Fruit fly (Drosophila melanogaster) whole organism, wandering third instar larva: ENCODE data around the gene CG31100.

Experiments used
- Abd-B ChIP-seq: fragments of >200 bp; optimal IDR thresholded peaks from 2 replicates; lab custom pipeline; 2017; ENCODE audit warnings: missing biosample characterization, missing genetic modification characterization
- CG32264 ChIP-seq: fragments of 200-800 bp; sonication (Bioruptor generic); optimal IDR thresholded peaks from 2 replicates; lab custom pipeline; 2016; ENCODE audit warnings: missing biosample characterization, missing genetic modification characterization
- CG9705 ChIP-seq: fragments of 200-800 bp; sonication (Bioruptor generic); optimal IDR thresholded peaks from 2 replicates; lab custom pipeline; 2018; ENCODE audit warnings: missing biosample characterization, mild to moderate bottlenecking, missing genetic modification characterization
- CrebA ChIP-seq: fragments of 200-800 bp; sonication (Bioruptor generic); optimal IDR thresholded peaks from 2 replicates; lab custom pipeline; 2016; ENCODE audit warnings: missing biosample characterization, mild to moderate bottlenecking, missing genetic modification characterization, borderline replicate concordance
- Dfd ChIP-seq: fragments of >200 bp; optimal IDR thresholded peaks from 2 replicates; lab custom pipeline; 2017; ENCODE audit warnings: missing biosample characterization, missing genetic modification characterization
- Dif ChIP-seq: fragments of 200-275, 200-300 bp; sonication (Bioruptor generic); optimal IDR thresholded peaks from 2 replicates; lab custom pipeline; 2018; ENCODE audit warnings: missing biosample characterization, missing genetic modification characterization; ENCODE audit not compliant: partially characterized antibody
- GATAd ChIP-seq: sonication (Bioruptor generic); optimal IDR thresholded peaks from 2 replicates; lab custom pipeline; 2016; ENCODE audit warnings: missing biosample characterization, missing genetic modification characterization
- HLH106 ChIP-seq: fragments of 200-800 bp; optimal IDR thresholded peaks from 3 replicates; lab custom pipeline; 2019; ENCODE audit warnings: missing biosample characterization, mild to moderate bottlenecking, missing genetic modification characterization, moderate library complexity
- Hnf4 ChIP-seq: fragments of 200-800 bp; sonication (Bioruptor generic); optimal IDR thresholded peaks from 2 replicates; lab custom pipeline; 2016; ENCODE audit warnings: missing biosample characterization, mild to moderate bottlenecking, missing genetic modification characterization
- Hr78 ChIP-seq: fragments of >200 bp; optimal IDR thresholded peaks from 2 replicates; lab custom pipeline; 2017; ENCODE audit warnings: missing biosample characterization, missing genetic modification characterization
- Hr83 ChIP-seq: fragments of 200-300 bp; sonication (Bioruptor generic); optimal IDR thresholded peaks from 2 replicates; lab custom pipeline; 2016; ENCODE audit warnings: missing biosample characterization, mild to moderate bottlenecking, missing genetic modification characterization, moderate library complexity; ENCODE audit not compliant: poor library complexity, severe bottlenecking
- Jra ChIP-seq: sonication (Bioruptor generic); optimal IDR thresholded peaks from 2 replicates; lab custom pipeline; 2016; ENCODE audit warnings: missing biosample characterization, missing genetic modification characterization
- Mio ChIP-seq: sonication (Bioruptor generic); optimal IDR thresholded peaks from 2 replicates; lab custom pipeline; 2016; ENCODE audit warnings: missing biosample characterization, missing genetic modification characterization
- Myc ChIP-seq: fragments of >200 bp; optimal IDR thresholded peaks from 2 replicates; lab custom pipeline; 2017
- N ChIP-seq: fragments of >200 bp; optimal IDR thresholded peaks from 2 replicates; lab custom pipeline; 2018; ENCODE audit warnings: missing biosample characterization, missing external identifiers, missing genetic modification characterization
- OdsH ChIP-seq: fragments of 200-800 bp; sonication (Bioruptor generic); optimal IDR thresholded peaks from 2 replicates; lab custom pipeline; 2016; ENCODE audit warnings: missing biosample characterization, mild to moderate bottlenecking, missing genetic modification characterization
- Rel ChIP-seq, 2 experiments: fragments of 200-800 bp; sonication (Bioruptor generic) in 1 of 2; optimal IDR thresholded peaks; 2 replicates in 1 of 2; 3 replicates in 1 of 2; lab custom pipeline; 2016 to 2019; ENCODE audit warnings: mild to moderate bottlenecking in 2 of 2, missing biosample characterization in 2 of 2, missing genetic modification characterization in 2 of 2, moderate library complexity in 1 of 2
- Sp1 ChIP-seq: fragments of 200-800 bp; sonication (Bioruptor generic); optimal IDR thresholded peaks from 3 replicates; lab custom pipeline; 2019; ENCODE audit warnings: missing biosample characterization, mild to moderate bottlenecking, missing genetic modification characterization, moderate library complexity
- Vsx2 ChIP-seq: fragments of 200-300, 225-300 bp; sonication (Bioruptor generic); optimal IDR thresholded peaks from 2 replicates; lab custom pipeline; 2018; ENCODE audit warnings: missing biosample characterization, missing genetic modification characterization; ENCODE audit not compliant: partially characterized antibody
- br ChIP-seq: fragments of 200-800 bp; sonication (Bioruptor generic); optimal IDR thresholded peaks from 2 replicates; lab custom pipeline; 2016; ENCODE audit warnings: missing biosample characterization, missing genetic modification characterization
- brk ChIP-seq: fragments of 200-800 bp; sonication (Bioruptor generic); optimal IDR thresholded peaks from 2 replicates; lab custom pipeline; 2016; ENCODE audit warnings: missing biosample characterization, mild to moderate bottlenecking, missing genetic modification characterization
- dl ChIP-seq, 2 experiments: fragments of 175-275, 200-275 bp in 1 of 2; fragments of 200-275 bp in 1 of 2; sonication (Bioruptor generic); optimal IDR thresholded peaks; lab custom pipeline; 2018; ENCODE audit warnings: mild to moderate bottlenecking in 2 of 2, missing biosample characterization in 2 of 2, missing genetic modification characterization in 2 of 2, moderate library complexity in 2 of 2; ENCODE audit not compliant: partially characterized antibody in 2 of 2, insufficient read depth in 1 of 2
- dmrt93B ChIP-seq: fragments of 200-800 bp; sonication (Bioruptor generic); optimal IDR thresholded peaks from 2 replicates; lab custom pipeline; 2018; ENCODE audit warnings: missing biosample characterization, mild to moderate bottlenecking, missing genetic modification characterization
- dsf ChIP-seq: sonication (Bioruptor generic); optimal IDR thresholded peaks from 2 replicates; lab custom pipeline; 2016; ENCODE audit warnings: missing biosample characterization, missing genetic modification characterization, borderline replicate concordance
- ey ChIP-seq: fragments of 200-800 bp; sonication (Bioruptor generic); optimal IDR thresholded peaks from 2 replicates; lab custom pipeline; 2016; ENCODE audit warnings: missing biosample characterization, missing genetic modification characterization
- foxo ChIP-seq, 2 experiments: fragments of 200-800 bp; sonication (Bioruptor generic); optimal IDR thresholded peaks; 2 replicates in 1 of 2; 3 replicates in 1 of 2; lab custom pipeline; 2016 to 2017; ENCODE audit warnings: missing biosample characterization in 2 of 2, missing genetic modification characterization in 2 of 2
- fru ChIP-seq: fragments of 200-800 bp; sonication (Bioruptor generic); optimal IDR thresholded peaks from 3 replicates; lab custom pipeline; 2016; ENCODE audit warnings: missing biosample characterization, mild to moderate bottlenecking, missing genetic modification characterization
- h ChIP-seq: fragments of 200-800 bp; sonication (Bioruptor generic); optimal IDR thresholded peaks from 3 replicates; lab custom pipeline; 2016; ENCODE audit warnings: missing biosample characterization, mild to moderate bottlenecking, missing genetic modification characterization
- jim ChIP-seq: fragments of 175-275, 200-325 bp; sonication (Bioruptor generic); optimal IDR thresholded peaks from 2 replicates; lab custom pipeline; 2016; ENCODE audit warnings: missing biosample characterization, mild to moderate bottlenecking, missing genetic modification characterization
- lola ChIP-seq: fragments of >200 bp; optimal IDR thresholded peaks from 2 replicates; lab custom pipeline; 2017; ENCODE audit warnings: missing biosample characterization, missing genetic modification characterization
- pan ChIP-seq: fragments of >200 bp; optimal IDR thresholded peaks from 2 replicates; lab custom pipeline; 2017
- psq ChIP-seq: fragments of 200-800 bp; sonication (Bioruptor generic); optimal IDR thresholded peaks from 3 replicates; lab custom pipeline; 2017; ENCODE audit warnings: missing biosample characterization, mild to moderate bottlenecking, missing genetic modification characterization, moderate library complexity
- rgr ChIP-seq: fragments of 200-800 bp; sonication (Bioruptor generic); optimal IDR thresholded peaks from 3 replicates; lab custom pipeline; 2016; ENCODE audit warnings: missing biosample characterization, mild to moderate bottlenecking, missing genetic modification characterization
- sage ChIP-seq: fragments of 200-800 bp; sonication (Bioruptor generic); optimal IDR thresholded peaks from 2 replicates; lab custom pipeline; 2016; ENCODE audit warnings: missing biosample characterization, mild to moderate bottlenecking, missing genetic modification characterization
- sv ChIP-seq: fragments of 200-800 bp; sonication (Bioruptor generic); optimal IDR thresholded peaks from 3 replicates; lab custom pipeline; 2016; ENCODE audit warnings: missing biosample characterization, missing genetic modification characterization
- tai ChIP-seq: sonication (Bioruptor generic); optimal IDR thresholded peaks from 2 replicates; lab custom pipeline; 2016; ENCODE audit warnings: missing biosample characterization, missing genetic modification characterization
- usp ChIP-seq: fragments of >200 bp; optimal IDR thresholded peaks from 2 replicates; lab custom pipeline; 2017; ENCODE audit warnings: missing biosample characterization, missing genetic modification characterization
- woc ChIP-seq: sonication (Bioruptor generic); optimal IDR thresholded peaks from 2 replicates; lab custom pipeline; 2016; ENCODE audit warnings: missing biosample characterization, mild to moderate bottlenecking, missing genetic modification characterization

The CG31100 gene

DNA sequence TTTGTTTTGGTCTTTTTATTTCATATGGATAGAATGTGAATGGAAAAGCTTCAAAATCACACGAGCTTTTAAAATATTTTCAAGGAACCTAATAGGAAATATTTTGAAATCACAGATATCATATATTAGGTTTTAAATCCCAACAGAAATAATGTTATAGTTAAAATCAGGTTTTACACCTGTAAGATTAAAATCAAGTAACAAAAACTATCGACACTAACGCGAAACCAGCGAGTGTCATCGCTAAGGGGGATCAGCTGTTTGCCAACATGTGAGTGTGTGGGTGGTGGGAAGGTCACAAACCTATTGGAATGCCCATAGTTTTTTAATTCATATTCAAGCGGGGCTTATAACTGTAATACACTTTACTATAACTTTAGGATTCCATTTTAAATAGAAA is 35.2 kb upstream of the CG31100 start, which contains the start of gene hyx (continued):
- no peak for TF ChIP-seq dmrt93B
- peak; percentile 80 for TF ChIP-seq Hr83 (GFP tag; lab: Kevin White, UChicago)
- no peak for TF ChIP-seq lola
- no peak for TF ChIP-seq sage (GFP tag; lab: Kevin White, UChicago)
- no peak for TF ChIP-seq tai
- TF ChIP-seq CrebA (GFP tag; lab: Kevin White, UChicago), result no peak
- peak; percentile 64 for TF ChIP-seq h (GFP tag; lab: Kevin White, UChicago)
- peak; percentile 69 for TF ChIP-seq Hnf4
- no peak for TF ChIP-seq pan (lab: Kevin White, UChicago)
- TF ChIP-seq HLH106 (tag; lab: Kevin White, UChicago), result peak; percentile 24
- TF ChIP-seq, all 38 proteins: peak for 12

DNA sequence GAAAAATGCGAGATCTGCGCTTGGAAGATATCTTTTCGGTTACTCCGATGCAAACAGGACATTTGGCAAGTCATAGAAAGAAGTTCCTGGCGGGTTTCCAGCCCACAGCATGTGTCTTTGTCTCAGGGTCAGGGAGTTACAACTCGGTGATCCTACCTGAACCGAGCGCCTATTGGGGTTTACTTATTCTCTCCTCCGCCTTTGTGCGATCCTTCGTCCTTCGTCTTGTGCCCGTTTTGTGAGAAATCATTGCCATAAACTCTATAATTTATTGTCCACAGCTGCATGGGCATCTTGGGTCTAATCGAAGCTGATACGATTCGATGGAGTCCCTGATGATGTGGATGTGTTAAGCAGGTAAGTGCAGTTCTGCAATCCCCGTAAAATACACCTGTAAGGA is 34.5 kb upstream of the CG31100 start:
- TF ChIP-seq Hnf4 (no peak), dl (GFP tag; optimal IDR thresholded peaks at IDR 0.05; lab: Kevin White, UChicago; ENCODE audit: insufficient read depth in 1 of 2, partially characterized antibody in 2 of 2) (no peak), sage (GFP tag; lab: Kevin White, UChicago) (no peak), fru (GFP tag; lab: Kevin White, UChicago) (no peak), OdsH (GFP tag; lab: Kevin White, UChicago) (no peak)

DNA sequence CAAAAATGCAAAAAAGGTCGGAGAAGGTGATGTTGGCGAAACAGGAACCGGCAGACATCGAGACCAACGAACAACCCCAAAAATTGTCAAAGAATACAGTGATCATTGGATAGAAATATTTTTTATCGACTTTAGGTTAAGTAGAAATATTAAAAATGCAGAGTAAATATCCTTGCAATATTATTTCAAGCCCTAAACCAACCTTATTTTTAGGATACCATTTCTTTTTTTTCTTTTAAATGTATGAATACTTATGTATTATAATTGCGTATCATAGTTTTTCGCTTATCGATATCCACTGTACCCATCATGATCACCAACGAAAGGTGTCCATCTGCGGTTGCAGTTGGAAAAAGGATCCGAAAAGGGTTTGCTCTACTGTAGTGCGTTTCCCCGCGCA is 31.8 kb upstream of the CG31100 start:
- TF ChIP-seq Jra (GFP tag; lab: Kevin White, UChicago) (no peak), sv (no peak), Hr83 (GFP tag; lab: Kevin White, UChicago) (no peak), Mio (GFP tag; lab: Kevin White, UChicago) (no peak), N (GFP tag; lab: Kevin White, UChicago) (no peak), woc (GFP tag; lab: Kevin White, UChicago) (no peak), rgr (GFP tag; lab: Kevin White, UChicago) (peak; percentile 17), dsf (GFP tag; lab: Kevin White, UChicago) (no peak), foxo (GFP tag; optimal IDR thresholded peaks at IDR 0.05; lab: Kevin White, UChicago) (peak in 1 of 2 experiments; percentile 51), OdsH (GFP tag; lab: Kevin White, UChicago) (peak; percentile 11), pan (lab: Kevin White, UChicago) (no peak), Sp1 (GFP tag; lab: Kevin White, UChicago) (peak; percentile 23), Abd-B (GFP tag; lab: Kevin White, UChicago) (no peak), Myc (lab: Kevin White, UChicago) (no peak), br (GFP tag; lab: Kevin White, UChicago) (no peak), lola (no peak), GATAd (GFP tag; lab: Kevin White, UChicago) (no peak), tai (no peak), CG32264 (GFP tag; lab: Kevin White, UChicago) (no peak), Rel (GFP tag; optimal IDR thresholded peaks at IDR 0.05; lab: Kevin White, UChicago) (no peak), Rel (tag; optimal IDR thresholded peaks at IDR 0.05; lab: Kevin White, UChicago) (no peak), CrebA (GFP tag; lab: Kevin White, UChicago) (no peak), Vsx2 (GFP tag; lab: Kevin White, UChicago) (no peak), jim (GFP tag; lab: Kevin White, UChicago) (no peak), psq (GFP tag; lab: Kevin White, UChicago) (peak; percentile 30), Hnf4 (no peak), sage (GFP tag; lab: Kevin White, UChicago) (no peak), brk (GFP tag; lab: Kevin White, UChicago) (no peak), Hr78 (GFP tag; lab: Kevin White, UChicago) (no peak), usp (no peak), dmrt93B (no peak), HLH106 (tag; lab: Kevin White, UChicago) (peak; percentile 26), Dfd (GFP tag; lab: Kevin White, UChicago) (no peak), h (GFP tag; lab: Kevin White, UChicago) (peak; percentile 38), fru (GFP tag; lab: Kevin White, UChicago) (peak; percentile 34), ey (GFP tag; lab: Kevin White, UChicago) (peak; percentile 15), dl (GFP tag; optimal IDR thresholded peaks at IDR 0.05; lab: Kevin White, UChicago; ENCODE audit: insufficient read depth in 1 of 2, partially characterized antibody in 2 of 2) (no peak), Dif (GFP tag; lab: Kevin White, UChicago) (no peak), CG9705 (no peak)
